Fruit fly (Drosophila melanogaster) Kc167 (cell line): ENCODE measurements around the gene sty.

Experiments used
- Myc ChIP-seq: fragments of >200 bp; optimal IDR thresholded peaks from 2 replicates; lab custom pipeline; 2017; ENCODE audit warnings: missing external identifiers
- Sin3A ChIP-seq: fragments of >200 bp; optimal IDR thresholded peaks from 2 replicates; lab custom pipeline; 2018; ENCODE audit warnings: missing external identifiers
- h ChIP-seq: fragments of >200 bp; optimal IDR thresholded peaks from 3 replicates; lab custom pipeline; 2018; ENCODE audit warnings: missing external identifiers
- insv ChIP-seq: fragments of >200 bp; optimal IDR thresholded peaks from 3 replicates; lab custom pipeline; 2018; ENCODE audit warnings: missing external identifiers
- psq ChIP-seq: fragments of >200 bp; optimal IDR thresholded peaks from 2 replicates; lab custom pipeline; 2017; ENCODE audit warnings: missing external identifiers
- ttk ChIP-seq: sonication (Bioruptor generic); optimal IDR thresholded peaks from 2 replicates; lab custom pipeline; 2017; ENCODE audit warnings: missing external identifiers

Gene sty

dm6 chr3L:3454921-3455554, 30.3 kb upstream of the sty start:
- TF ChIP-seq h (no peak), insv (lab: Kevin White, UChicago) (no peak), ttk (no peak), psq (lab: Kevin White, UChicago) (no peak), Sin3A (no peak), Myc (lab: Kevin White, UChicago) (no peak)

- TF ChIP-seq Sin3A: no peak
- TF ChIP-seq psq (lab: Kevin White, UChicago): no peak
- TF ChIP-seq ttk: no peak
These were observed 29.7 kb upstream of the sty start for dm6 chr3L:3454430-3454829.

- no peak for TF ChIP-seq Sin3A
- no peak for TF ChIP-seq Myc (lab: Kevin White, UChicago)
- no peak for TF ChIP-seq ttk
- no peak for TF ChIP-seq insv (lab: Kevin White, UChicago)
- no peak for TF ChIP-seq h
- no peak for TF ChIP-seq psq (lab: Kevin White, UChicago)
These were observed 27.9 kb upstream of the sty start for dm6 chr3L:3452684-3453083.

- TF ChIP-seq insv (lab: Kevin White, UChicago) (no peak), h (no peak), psq (lab: Kevin White, UChicago) (no peak), ttk (no peak), Sin3A (no peak)
These were observed 27.0 kb upstream of the sty start for dm6 chr3L:3451774-3452173.

- TF ChIP-seq ttk (no peak), insv (lab: Kevin White, UChicago) (no peak), psq (lab: Kevin White, UChicago) (no peak), h (no peak), Myc (lab: Kevin White, UChicago) (no peak), Sin3A (no peak)
These were observed 25.7 kb upstream of the sty start for dm6 chr3L:3450410-3450809.

dm6 chr3L:3449680-3450079, 24.9 kb upstream of the sty start:
- TF ChIP-seq insv (lab: Kevin White, UChicago) (no peak), h (no peak), psq (lab: Kevin White, UChicago) (no peak), Sin3A (no peak), ttk (no peak), Myc (lab: Kevin White, UChicago) (no peak)

- TF ChIP-seq Myc (lab: Kevin White, UChicago): no peak
- TF ChIP-seq h: no peak
- TF ChIP-seq ttk: no peak
- TF ChIP-seq psq (lab: Kevin White, UChicago): no peak
- TF ChIP-seq Sin3A: no peak
- TF ChIP-seq insv (lab: Kevin White, UChicago): no peak
These were observed 23.3 kb upstream of the sty start for dm6 chr3L:3447948-3448526.

dm6 chr3L:3444246-3444785, 19.6 kb upstream of the sty start:
- TF ChIP-seq ttk (no peak), h (no peak), Myc (lab: Kevin White, UChicago) (no peak), Sin3A (no peak), psq (lab: Kevin White, UChicago) (no peak), insv (lab: Kevin White, UChicago) (no peak)

- TF ChIP-seq psq (lab: Kevin White, UChicago) (no peak), h (no peak), Sin3A (no peak), Myc (lab: Kevin White, UChicago) (no peak), insv (lab: Kevin White, UChicago) (no peak), ttk (no peak)
These were observed 18.2 kb upstream of the sty start for dm6 chr3L:3442751-3443524.

dm6 chr3L:3441763-3442673, 17.3 kb upstream of the sty start:
- TF ChIP-seq insv (lab: Kevin White, UChicago): no peak
- no peak for TF ChIP-seq psq (lab: Kevin White, UChicago)
- no peak for TF ChIP-seq Myc (lab: Kevin White, UChicago)
- TF ChIP-seq ttk: no peak
- TF ChIP-seq h: no peak
- no peak for TF ChIP-seq Sin3A

- no peak for TF ChIP-seq insv (lab: Kevin White, UChicago)
- no peak for TF ChIP-seq psq (lab: Kevin White, UChicago)
- TF ChIP-seq ttk: no peak
- TF ChIP-seq Myc (lab: Kevin White, UChicago): no peak
- TF ChIP-seq Sin3A: no peak
- no peak for TF ChIP-seq h
These were observed 15.4 kb upstream of the sty start for dm6 chr3L:3440116-3440515.

dm6 chr3L:3439598-3439997, 14.9 kb upstream of the sty start:
- TF ChIP-seq ttk (no peak), Sin3A (no peak), psq (lab: Kevin White, UChicago) (no peak), Myc (lab: Kevin White, UChicago) (no peak), h (no peak), insv (lab: Kevin White, UChicago) (no peak)
